Worm (Caenorhabditis elegans) whole organism, L3 larva: Measurements from ENCODE around the gene M03D4.4.

Experiments used
- R02D3.7 ChIP-seq: fragments of 150-350 bp; optimal IDR thresholded peaks from 2 replicates; lab custom pipeline; 2014; ENCODE audit warnings: missing biosample characterization, missing genetic modification characterization
- ZK546.5 ChIP-seq: sonication (generic microtip); optimal IDR thresholded peaks from 2 replicates; lab custom pipeline; 2017; ENCODE audit warnings: missing biosample characterization, missing genetic modification characterization
- aly-2 ChIP-seq: fragments of 150-350 bp; optimal IDR thresholded peaks from 2 replicates; lab custom pipeline; 2014; ENCODE audit warnings: missing biosample characterization, missing genetic modification characterization
- ama-1 ChIP-seq: fragments of 150-350 bp; optimal IDR thresholded peaks from 2 replicates; lab custom pipeline; 2018
- ceh-16 ChIP-seq: sonication (generic microtip); optimal IDR thresholded peaks from 2 replicates; lab custom pipeline; 2017; ENCODE audit warnings: missing biosample characterization, missing genetic modification characterization
- ceh-28 ChIP-seq: fragments of 150-350 bp; optimal IDR thresholded peaks from 2 replicates; lab custom pipeline; 2014; ENCODE audit warnings: missing biosample characterization, missing genetic modification reagents, missing genetic modification characterization
- ceh-82 ChIP-seq: fragments of 150-350 bp; optimal IDR thresholded peaks from 2 replicates; lab custom pipeline; 2014; ENCODE audit warnings: missing biosample characterization, missing genetic modification characterization
- ceh-9 ChIP-seq: sonication (generic microtip); optimal IDR thresholded peaks from 2 replicates; lab custom pipeline; 2018; ENCODE audit warnings: missing biosample characterization, missing genetic modification characterization
- daf-12 ChIP-seq: fragments of 150-350 bp; optimal IDR thresholded peaks from 2 replicates; lab custom pipeline; 2014; ENCODE audit warnings: missing biosample characterization, missing genetic modification reagents, missing genetic modification characterization
- egl-27 ChIP-seq: sonication (generic microtip); optimal IDR thresholded peaks from 4 replicates; lab custom pipeline; 2017; ENCODE audit warnings: missing biosample characterization, missing genetic modification reagents, missing genetic modification characterization
- egl-5 ChIP-seq: fragments of 150-350 bp; optimal IDR thresholded peaks from 2 replicates; lab custom pipeline; 2017; ENCODE audit warnings: missing biosample characterization, missing genetic modification reagents, missing genetic modification characterization, inconsistent platforms
- elt-1 ChIP-seq: fragments of 150-350 bp; optimal IDR thresholded peaks from 2 replicates; lab custom pipeline; 2014; ENCODE audit warnings: missing biosample characterization, missing genetic modification characterization
- elt-2 ChIP-seq: sonication (generic microtip); optimal IDR thresholded peaks from 2 replicates; lab custom pipeline; 2016; ENCODE audit warnings: missing genetic modification reagents, mild to moderate bottlenecking, missing genetic modification characterization, missing compliant biosample characterization
- eor-1 ChIP-seq, 2 experiments: fragments of 150-350 bp; optimal IDR thresholded peaks; 2 replicates each; lab custom pipeline; 2014 to 2018; ENCODE audit warnings: missing biosample characterization in 2 of 2, missing genetic modification characterization in 2 of 2
- fkh-10 ChIP-seq: sonication (generic microtip); optimal IDR thresholded peaks from 2 replicates; lab custom pipeline; 2017; ENCODE audit warnings: missing biosample characterization, missing genetic modification reagents, missing genetic modification characterization
- fkh-2 ChIP-seq: fragments of 150-350 bp; optimal IDR thresholded peaks from 2 replicates; lab custom pipeline; 2014; ENCODE audit warnings: missing biosample characterization, missing genetic modification reagents, missing genetic modification characterization
- fos-1 ChIP-seq: fragments of 150-350 bp; optimal IDR thresholded peaks from 2 replicates; lab custom pipeline; 2014; ENCODE audit warnings: missing biosample characterization, missing genetic modification characterization
- hmg-11 ChIP-seq: sonication (generic microtip); optimal IDR thresholded peaks from 2 replicates; lab custom pipeline; 2016; ENCODE audit warnings: missing genetic modification characterization, missing compliant biosample characterization
- jun-1 ChIP-seq: fragments of 150-350 bp; optimal IDR thresholded peaks from 2 replicates; lab custom pipeline; 2014; ENCODE audit warnings: missing biosample characterization, missing genetic modification reagents, missing genetic modification characterization
- lin-15B ChIP-seq: fragments of 150-350 bp; optimal IDR thresholded peaks from 2 replicates; lab custom pipeline; 2014; ENCODE audit warnings: missing biosample characterization, missing genetic modification characterization
- lin-39 ChIP-seq: fragments of 150-350 bp; optimal IDR thresholded peaks from 2 replicates; lab custom pipeline; 2018; ENCODE audit warnings: missing biosample characterization, missing genetic modification reagents, missing genetic modification characterization
- lsy-12 ChIP-seq: sonication (generic microtip); optimal IDR thresholded peaks from 2 replicates; lab custom pipeline; 2016; ENCODE audit warnings: mild to moderate bottlenecking, missing genetic modification characterization, missing compliant biosample characterization
- mdl-1 ChIP-seq: fragments of 150-350 bp; optimal IDR thresholded peaks from 2 replicates; lab custom pipeline; 2014; ENCODE audit warnings: missing biosample characterization, missing genetic modification characterization
- nfya-1 ChIP-seq: sonication (generic microtip); optimal IDR thresholded peaks from 2 replicates; lab custom pipeline; 2017; ENCODE audit warnings: missing genetic modification characterization, mild to moderate bottlenecking, missing compliant biosample characterization, antibody characterized with exemption, moderate library complexity; ENCODE audit not compliant: insufficient read depth
- nhr-11 ChIP-seq: fragments of 150-350 bp; optimal IDR thresholded peaks from 2 replicates; lab custom pipeline; 2014; ENCODE audit warnings: missing biosample characterization, missing genetic modification characterization
- nhr-25 ChIP-seq: sonication (generic microtip); optimal IDR thresholded peaks from 2 replicates; lab custom pipeline; 2017; ENCODE audit warnings: missing biosample characterization, missing genetic modification characterization
- nhr-43 ChIP-seq: sonication (generic microtip); optimal IDR thresholded peaks from 2 replicates; lab custom pipeline; 2016; ENCODE audit warnings: mild to moderate bottlenecking, missing genetic modification characterization, missing compliant biosample characterization; ENCODE audit not compliant: poor library complexity, severe bottlenecking
- nhr-67 ChIP-seq: fragments of 150-350 bp; optimal IDR thresholded peaks from 2 replicates; lab custom pipeline; 2014; ENCODE audit warnings: missing biosample characterization, missing genetic modification characterization
- pha-4 ChIP-seq: fragments of 150-350 bp; optimal IDR thresholded peaks from 2 replicates; lab custom pipeline; 2014; ENCODE audit warnings: missing biosample characterization, missing genetic modification reagents, missing genetic modification characterization
- pqm-1 ChIP-seq: fragments of 150-350 bp; optimal IDR thresholded peaks from 2 replicates; lab custom pipeline; 2017; ENCODE audit warnings: missing biosample characterization, missing genetic modification characterization, inconsistent platforms
- sea-2 ChIP-seq: fragments of 150-350 bp; sonication (generic microtip); optimal IDR thresholded peaks from 4 replicates; lab custom pipeline; 2014; ENCODE audit warnings: missing biosample characterization, missing genetic modification reagents, missing genetic modification characterization
- skn-1 ChIP-seq: fragments of 150-350 bp; optimal IDR thresholded peaks from 2 replicates; lab custom pipeline; 2014; ENCODE audit warnings: missing biosample characterization, missing genetic modification characterization
- snpc-4 ChIP-seq: fragments of 150-350 bp; optimal IDR thresholded peaks from 2 replicates; lab custom pipeline; 2014; ENCODE audit warnings: missing biosample characterization, missing genetic modification characterization
- tbx-2 ChIP-seq: sonication (generic microtip); optimal IDR thresholded peaks from 2 replicates; lab custom pipeline; 2016; ENCODE audit warnings: mild to moderate bottlenecking, missing genetic modification characterization, missing compliant biosample characterization
- zag-1 ChIP-seq: fragments of 150-350 bp; optimal IDR thresholded peaks from 2 replicates; lab custom pipeline; 2014; ENCODE audit warnings: missing biosample characterization, missing genetic modification characterization
- ztf-11 ChIP-seq: fragments of 150-350 bp; optimal IDR thresholded peaks from 2 replicates; lab custom pipeline; 2014; ENCODE audit warnings: missing biosample characterization, missing genetic modification characterization

M03D4.4 gene

DNA sequence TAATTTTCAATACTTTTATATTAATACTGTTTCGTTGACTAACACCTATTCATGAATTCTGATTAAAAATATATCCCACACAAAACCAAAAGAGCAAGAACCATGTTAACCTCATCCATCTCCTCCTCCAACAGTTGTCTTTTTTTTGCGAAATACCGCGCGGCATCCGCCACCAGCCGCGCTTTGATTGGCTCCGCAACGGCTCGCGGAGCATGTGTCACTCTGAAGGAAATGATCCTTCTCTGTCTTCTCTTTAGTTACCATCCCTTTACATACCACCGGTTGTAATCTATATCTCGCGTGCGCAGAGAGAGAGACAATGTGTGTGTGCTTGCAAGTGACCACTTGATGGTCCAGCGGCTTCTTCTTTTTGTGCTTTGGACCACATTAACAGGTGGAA lies 8.5 kb upstream of the M03D4.4 start:
- TF ChIP-seq nfya-1 (peak; percentile 66), nhr-25 (tag; lab: Kevin White, UChicago) (no peak), jun-1 (tag; lab: Kevin White, UChicago) (no peak), ceh-82 (tag; lab: Kevin White, UChicago) (no peak)

DNA sequence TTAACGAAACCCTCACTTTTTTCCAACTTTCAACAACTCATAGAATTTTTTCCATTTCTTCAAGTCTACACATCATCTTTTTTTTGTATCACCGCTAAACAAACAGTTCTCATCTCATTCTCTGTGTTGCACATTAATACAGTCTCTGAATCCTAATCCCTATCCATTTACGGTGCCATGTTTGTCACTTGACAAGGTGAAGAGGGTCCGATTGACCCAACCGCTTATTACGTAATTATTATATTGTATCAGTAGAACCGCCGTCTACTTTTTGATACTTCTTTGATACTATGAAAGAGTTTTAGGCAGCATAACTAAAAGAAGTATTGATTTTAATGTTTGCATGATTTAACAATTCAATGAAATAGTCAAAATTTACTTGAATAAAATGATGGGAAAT lies 7.5 kb upstream of the M03D4.4 start:
- TF ChIP-seq lsy-12 (tag; lab: Kevin White, UChicago): no peak
- TF ChIP-seq ceh-82 (tag; lab: Kevin White, UChicago): no peak
- no peak for TF ChIP-seq nhr-67 (tag; lab: Kevin White, UChicago)
- no peak for TF ChIP-seq ceh-9
- TF ChIP-seq lin-39: no peak
- no peak for TF ChIP-seq pqm-1 (tag; lab: Kevin White, UChicago)
- TF ChIP-seq nhr-43: no peak
- TF ChIP-seq nfya-1: no peak
- TF ChIP-seq mdl-1 (tag; lab: Kevin White, UChicago): no peak
- no peak for TF ChIP-seq elt-1 (tag; lab: Kevin White, UChicago)
- TF ChIP-seq R02D3.7: no peak
- TF ChIP-seq fkh-10: no peak
- TF ChIP-seq zag-1: no peak
- TF ChIP-seq tbx-2: no peak
- TF ChIP-seq lin-15B: no peak
- no peak for TF ChIP-seq snpc-4
- no peak for TF ChIP-seq egl-27 (tag; lab: Kevin White, UChicago)
- no peak for TF ChIP-seq ztf-11 (tag; lab: Kevin White, UChicago)

DNA sequence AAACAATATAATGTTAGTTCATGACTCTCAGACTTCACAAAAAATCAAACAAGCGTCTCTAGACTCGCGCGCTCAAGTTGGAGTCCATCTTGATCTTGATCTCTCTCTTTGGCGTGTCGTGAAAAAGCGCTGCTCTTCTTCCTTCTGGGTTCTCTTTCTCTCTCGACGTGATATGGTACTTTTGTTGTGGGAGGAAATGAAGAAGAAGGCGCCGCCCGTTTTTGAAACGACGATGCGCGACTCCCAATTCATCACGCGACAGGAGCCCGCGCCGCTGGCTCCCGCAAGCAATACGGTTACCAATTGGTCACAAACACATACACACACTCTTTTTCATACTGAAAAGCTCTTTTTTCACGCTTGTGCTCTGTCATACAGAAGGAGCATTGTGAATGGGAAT lies 3.3 kb upstream of the M03D4.4 start:
- peak; percentile 47 for TF ChIP-seq pha-4 (tag; lab: Kevin White, UChicago)
- TF ChIP-seq nhr-43: no peak

DNA sequence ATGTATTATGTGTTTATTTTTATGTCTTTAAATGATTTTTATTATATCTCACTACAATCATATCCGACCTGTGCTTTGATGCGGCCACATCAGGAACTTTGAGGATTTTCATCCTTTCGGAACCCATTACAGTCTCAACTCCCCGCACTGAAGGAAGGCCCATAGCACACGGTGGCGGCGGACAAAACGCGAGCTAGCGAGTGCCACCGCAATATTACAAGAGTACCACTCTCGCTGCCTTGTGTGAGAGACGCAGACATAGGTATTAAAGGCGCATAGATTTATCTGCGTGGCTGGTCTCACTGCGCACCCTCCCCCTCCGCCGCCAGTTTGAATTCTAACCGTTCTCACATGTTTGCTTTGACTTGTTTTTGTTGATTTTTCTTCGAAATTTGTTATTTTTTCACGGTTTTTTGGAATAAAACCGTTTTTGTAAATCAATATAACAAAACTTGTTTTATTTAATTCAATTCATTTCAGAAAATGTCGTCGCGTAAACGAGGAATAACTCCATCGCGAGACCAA lies 9.3 kb downstream of the M03D4.4 start, which contains the start of gene zen-4:
zen-4 (plus strand) TSS at position 475 of the 525 bp plus-strand sequence.
- TF ChIP-seq pha-4 (tag; lab: Kevin White, UChicago) (peak; percentile 71), lin-15B (peak; percentile 22), lsy-12 (tag; lab: Kevin White, UChicago) (peak; percentile 1), R02D3.7 (peak; percentile 31), eor-1 (tag; optimal IDR thresholded peaks at IDR 0.05; lab: Kevin White, UChicago) (no peak), nhr-25 (tag; lab: Kevin White, UChicago) (peak; percentile 29), skn-1 (tag; lab: Kevin White, UChicago) (no peak), snpc-4 (peak; percentile 95), nhr-11 (no peak), lin-39 (peak; percentile 19)

DNA sequence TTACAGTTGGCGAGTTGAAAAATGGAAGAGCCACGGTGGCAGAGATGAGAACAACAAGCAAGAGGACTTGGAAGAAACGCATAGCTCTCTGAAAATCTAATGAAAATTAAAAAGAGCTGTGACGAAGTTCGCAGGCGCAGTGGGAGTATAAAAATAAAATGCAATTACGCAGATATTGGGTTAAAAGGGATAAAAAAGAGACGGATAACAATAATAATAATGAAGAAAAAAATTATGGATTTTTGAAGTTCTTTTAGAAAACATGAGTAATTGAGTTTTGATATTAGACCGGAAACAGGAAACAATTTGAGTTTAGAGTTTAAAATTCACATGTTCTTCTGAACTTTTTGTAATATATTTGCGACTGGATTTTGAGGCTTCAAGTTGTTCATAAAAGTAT lies 14.8 kb downstream of the M03D4.4 start, which contains the start of gene M03D4.3:
M03D4.3 (minus strand) TSS at position 101 of the 400 bp plus-strand sequence.
- no peak for TF ChIP-seq ceh-16 (tag; lab: Kevin White, UChicago)
- TF ChIP-seq daf-12 (tag; lab: Kevin White, UChicago): no peak
- no peak for TF ChIP-seq nhr-11
- TF ChIP-seq fos-1 (tag; lab: Kevin White, UChicago): no peak

DNA sequence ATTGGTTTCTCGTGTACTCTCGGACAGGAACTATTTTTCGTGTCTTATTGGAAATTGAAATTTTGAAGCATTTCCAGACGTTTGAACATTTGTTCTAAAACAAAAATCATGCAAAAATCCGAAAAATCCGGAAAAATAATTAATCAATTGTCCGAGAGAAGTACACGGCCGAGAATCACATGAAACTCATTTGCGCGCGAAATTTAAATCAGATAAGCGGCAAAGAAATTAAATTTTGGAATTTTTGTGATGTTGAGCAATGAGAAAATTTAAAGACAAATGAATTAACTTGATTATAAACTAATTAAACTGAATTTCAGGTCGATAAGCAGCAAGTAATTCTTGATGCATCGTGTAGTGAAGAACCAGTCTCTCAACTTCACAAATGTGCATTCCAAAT lies 18.4 kb downstream of the M03D4.4 start:
- TF ChIP-seq nfya-1 (no peak), elt-2 (no peak), sea-2 (GFP tag; lab: Kevin White, UChicago) (no peak), zag-1 (no peak), ceh-28 (tag; lab: Kevin White, UChicago) (no peak), eor-1 (tag; optimal IDR thresholded peaks at IDR 0.05; lab: Kevin White, UChicago) (no peak)

DNA sequence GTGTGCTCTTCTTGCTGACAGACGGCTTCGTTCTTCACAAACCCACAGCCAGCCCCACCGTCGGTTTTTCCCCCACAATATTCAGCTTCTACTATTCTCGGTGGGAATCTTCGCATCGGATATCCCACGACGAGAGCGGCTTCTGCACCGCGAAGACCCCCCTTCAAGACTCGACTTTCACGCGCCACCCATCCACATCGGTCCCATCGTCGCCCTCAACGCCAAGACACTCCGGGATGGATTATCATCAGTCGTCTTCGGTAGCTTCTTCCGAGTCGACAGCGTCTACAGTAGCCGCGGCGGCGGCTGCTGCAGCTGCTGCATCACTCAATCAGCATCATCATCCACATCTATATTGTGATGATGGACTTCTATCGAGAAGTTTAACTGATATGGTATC lies 22.7 kb downstream of the M03D4.4 start:
- TF ChIP-seq aly-2 (tag; lab: Kevin White, UChicago): no peak
- no peak for TF ChIP-seq elt-1 (tag; lab: Kevin White, UChicago)
- TF ChIP-seq ZK546.5: no peak
- TF ChIP-seq R02D3.7: no peak
- no peak for TF ChIP-seq ceh-9
- no peak for TF ChIP-seq egl-5 (tag; lab: Kevin White, UChicago)
- no peak for TF ChIP-seq fkh-2
- TF ChIP-seq snpc-4: no peak
- no peak for TF ChIP-seq pha-4 (tag; lab: Kevin White, UChicago)
- TF ChIP-seq hmg-11 (tag; lab: Kevin White, UChicago): no peak
- TF ChIP-seq lin-39: no peak
- no peak for TF ChIP-seq nfya-1
- no peak for TF ChIP-seq ceh-82 (tag; lab: Kevin White, UChicago)
- TF ChIP-seq ama-1: no peak
- no peak for TF ChIP-seq lin-15B
- TF ChIP-seq lsy-12 (tag; lab: Kevin White, UChicago): no peak
- TF ChIP-seq ceh-28 (tag; lab: Kevin White, UChicago): no peak
- TF ChIP-seq nhr-11: no peak
- TF ChIP-seq tbx-2: no peak
